Worm (Caenorhabditis elegans): ENCODE data around the gene R12B2.2.

Gene R12B2.2

DNA sequence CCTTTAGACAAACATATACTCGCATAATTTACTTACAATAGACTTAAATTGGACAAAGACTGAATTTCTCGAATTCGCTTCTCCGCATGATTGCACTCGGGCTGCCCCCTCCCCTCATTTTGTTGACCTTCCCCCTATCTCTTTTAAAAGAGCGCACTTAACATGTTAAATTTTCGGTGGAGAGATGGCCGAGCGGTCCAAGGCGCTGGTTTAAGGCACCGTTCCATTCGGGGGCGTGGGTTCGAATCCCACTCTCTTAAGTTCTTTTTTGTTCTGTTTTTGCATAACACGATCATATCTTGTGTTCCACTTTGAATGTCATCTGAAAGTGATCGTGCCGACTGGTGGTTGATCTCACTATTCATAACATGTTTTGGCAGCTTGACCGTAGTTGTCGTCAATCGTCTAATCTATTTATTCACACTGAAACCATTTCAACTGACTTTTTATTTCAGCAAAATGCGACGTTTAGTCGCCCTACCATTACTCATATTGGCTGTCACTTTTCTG is 37.0 kb upstream of the R12B2.2 start, which contains the start of gene cutl-23 (continued):
- TF ChIP-seq F26F4.8 (GFP tag; conservative IDR thresholded peaks at IDR 0.05) (peak; percentile 80; the same call in 1 of the 2 replicates), nhr-48 (tag; optimal IDR thresholded peaks at IDR 0.05) (no peak), fos-1 (tag; optimal IDR thresholded peaks at IDR 0.05) (no peak), hif-1 (tag; optimal IDR thresholded peaks at IDR 0.05) (peak in 1 of 2 experiments; percentile 10), hlh-30 (tag; optimal IDR thresholded peaks at IDR 0.05; ENCODE audit: insufficient read depth) (no peak), lin-39 (tag; optimal IDR thresholded peaks at IDR 0.05) (no peak), D1046.2 (GFP tag; IDR thresholded peaks at IDR 0.05) (peak; percentile 71; the same call in 1 of the 2 replicates), nhr-28 (tag; optimal IDR thresholded peaks at IDR 0.05) (no peak), gei-8 (GFP tag; optimal IDR thresholded peaks at IDR 0.05) (no peak), ceh-62 (tag; optimal IDR thresholded peaks at IDR 0.05) (no peak), nhr-237 (tag; optimal IDR thresholded peaks at IDR 0.05) (no peak), ces-1 (GFP tag; optimal IDR thresholded peaks at IDR 0.05) (no peak), php-3 (GFP tag; IDR thresholded peaks at IDR 0.05) (no peak), F37D6.2 (tag; optimal IDR thresholded peaks at IDR 0.05) (no peak), ama-1 (optimal IDR thresholded peaks at IDR 0.05) (no peak), ceh-44 (GFP tag; IDR thresholded peaks at IDR 0.05) (peak; percentile 61; the same call in 1 of the 2 replicates), nhr-77 (tag; optimal IDR thresholded peaks at IDR 0.05) (no peak), cey-2 (tag; optimal IDR thresholded peaks at IDR 0.05; ENCODE audit: borderline replicate concordance, insufficient read depth) (no peak), F10B5.3 (tag; optimal IDR thresholded peaks at IDR 0.05) (no peak), dpl-1 (GFP tag; optimal IDR thresholded peaks at IDR 0.05) (no peak), ceh-20 (GFP tag; IDR thresholded peaks at IDR 0.05) (0 out of 2 replicates have a peak, but pooled peaks have one; percentile 30), ZK337.2 (GFP tag; IDR thresholded peaks at IDR 0.05) (no peak), nhr-102 (tag; optimal IDR thresholded peaks at IDR 0.05) (no peak), madf-5 (GFP tag; IDR thresholded peaks at IDR 0.05) (peak in 1 of 2 experiments; percentile 60; a peak in 1 of 4 replicates), Y105C5A.15 (GFP tag; IDR thresholded peaks at IDR 0.05) (0 out of 2 replicates have a peak, but pooled peaks have one; percentile 54), vab-7 (GFP tag; IDR thresholded peaks at IDR 0.05) (peak; percentile 86), dve-1 (tag; optimal IDR thresholded peaks at IDR 0.05; ENCODE audit: insufficient read depth) (no peak), attf-4 (tag; optimal IDR thresholded peaks at IDR 0.05) (no peak), unc-62 (GFP tag; optimal IDR thresholded peaks at IDR 0.05 in 1 of 2) (no peak), unc-62 (tag; optimal IDR thresholded peaks at IDR 0.05) (no peak), nhr-11 (tag; optimal IDR thresholded peaks at IDR 0.05) (no peak), mxl-2 (GFP tag; conservative IDR thresholded peaks at IDR 0.05) (no peak), aly-2 (tag; optimal IDR thresholded peaks at IDR 0.05) (no peak), F44E2.7 (GFP tag; IDR thresholded peaks at IDR 0.05) (peak; percentile 59; the same call in 1 of the 2 replicates), nhr-111 (GFP tag; optimal IDR thresholded peaks at IDR 0.05) (no peak), nhr-76 (tag; optimal IDR thresholded peaks at IDR 0.05) (no peak), lin-29 (GFP tag; IDR thresholded peaks at IDR 0.05) (no peak), mdt-29 (GFP tag; IDR thresholded peaks at IDR 0.05) (no peak), nhr-25 (tag; optimal IDR thresholded peaks at IDR 0.05; ENCODE audit: borderline replicate concordance, insufficient read depth) (no peak), unc-130 (GFP tag; optimal IDR thresholded peaks at IDR 0.05) (peak; percentile 51), lim-7 (GFP tag; IDR thresholded peaks at IDR 0.05) (peak; percentile 86), T20F7.1 (GFP tag; optimal IDR thresholded peaks at IDR 0.05) (no peak), nhr-42 (GFP tag; IDR thresholded peaks at IDR 0.05) (no peak), mxl-3 (GFP tag; optimal IDR thresholded peaks at IDR 0.05) (peak; percentile 51), rbr-2 (tag; optimal IDR thresholded peaks at IDR 0.05) (peak; percentile 50), daf-16 (GFP tag; optimal IDR thresholded peaks at IDR 0.05) (peak in 1 of 2 experiments; percentile 34), daf-16 (tag; optimal IDR thresholded peaks at IDR 0.05) (no peak), skn-1 (tag; optimal IDR thresholded peaks at IDR 0.05) (no peak), dmd-8 (GFP tag; IDR thresholded peaks at IDR 0.05) (peak; percentile 81), duxl-1 (tag; optimal IDR thresholded peaks at IDR 0.05; ENCODE audit: poor library complexity) (no peak), Y48G9A.11 (GFP tag; IDR thresholded peaks at IDR 0.05) (peak; percentile 77)

Data from whole organism, L4 larva.